Fruit fly (Drosophila melanogaster) whole organism, embryonic: ENCODE measurements around the gene CG10208.

Experiments used
- Bdp1 ChIP-seq: fragments of 200-800 bp; sonication (Bioruptor generic); optimal IDR thresholded peaks from 3 replicates; lab custom pipeline; 2016; ENCODE audit warnings: missing biosample characterization, missing genetic modification characterization
- CG10274 ChIP-seq: fragments of 200-800 bp; sonication (Bioruptor generic); optimal IDR thresholded peaks from 3 replicates; lab custom pipeline; 2017; ENCODE audit warnings: missing biosample characterization, mild to moderate bottlenecking, missing genetic modification characterization
- CG11695 ChIP-seq: fragments of 200-800 bp; sonication (Bioruptor generic); IDR thresholded peaks from 3 replicates; pipeline ENCODE4 v1.3.6; 2022; ENCODE audit warnings: missing biosample characterization, missing genetic modification characterization
- CG12299 ChIP-seq: fragments of 200-800 bp; sonication (Bioruptor generic); optimal IDR thresholded peaks from 2 replicates; lab custom pipeline; 2018; ENCODE audit warnings: missing biosample characterization, mild to moderate bottlenecking, missing genetic modification characterization
- CG12744 ChIP-seq: fragments of 200-800 bp; sonication (Bioruptor generic); optimal IDR thresholded peaks from 2 replicates; lab custom pipeline; 2016; ENCODE audit warnings: missing biosample characterization, missing genetic modification characterization
- CG12769 ChIP-seq: fragments of 200-800 bp; sonication (Bioruptor generic); optimal IDR thresholded peaks from 2 replicates; lab custom pipeline; 2019; ENCODE audit warnings: missing biosample characterization, mild to moderate bottlenecking, missing genetic modification characterization, moderate library complexity
- CG13287 ChIP-seq: fragments of 200-800 bp; sonication (Bioruptor generic); IDR thresholded peaks from 2 replicates; pipeline ENCODE4 v1.3.6; 2022; ENCODE audit warnings: missing biosample characterization, missing genetic modification characterization; ENCODE audit not compliant: partially characterized antibody
- CG15601 ChIP-seq: fragments of 200-800 bp; sonication (Bioruptor generic); optimal IDR thresholded peaks from 3 replicates; lab custom pipeline; 2019; ENCODE audit warnings: missing biosample characterization, mild to moderate bottlenecking, missing genetic modification characterization, moderate library complexity
- CG1832 ChIP-seq: fragments of 200-800 bp; sonication (Bioruptor generic); optimal IDR thresholded peaks from 2 replicates; lab custom pipeline; 2017; ENCODE audit warnings: missing biosample characterization, mild to moderate bottlenecking, missing genetic modification characterization, inconsistent platforms
- CG18476 ChIP-seq: fragments of 200-800 bp; sonication (Bioruptor generic); optimal IDR thresholded peaks from 2 replicates; lab custom pipeline; 2016; ENCODE audit warnings: missing biosample characterization, mild to moderate bottlenecking, missing genetic modification characterization
- CG2116 ChIP-seq: fragments of 200-800 bp; sonication (Bioruptor generic); optimal IDR thresholded peaks from 3 replicates; lab custom pipeline; 2018; ENCODE audit warnings: missing biosample characterization, mild to moderate bottlenecking, missing genetic modification characterization
- CG2120 ChIP-seq: fragments of 200-800 bp; sonication (Bioruptor generic); optimal IDR thresholded peaks from 3 replicates; lab custom pipeline; 2016; ENCODE audit warnings: missing biosample characterization, missing genetic modification characterization
- CG32767 ChIP-seq: fragments of 200-800 bp; sonication (Bioruptor generic); IDR thresholded peaks from 2 replicates; pipeline ENCODE4 v1.3.6; 2022; ENCODE audit warnings: missing biosample characterization, missing genetic modification characterization
- CG34422 ChIP-seq: fragments of 200-800 bp; sonication (Bioruptor generic); IDR thresholded peaks from 3 replicates; pipeline ENCODE4 v1.3.6; 2022; ENCODE audit warnings: missing biosample characterization, missing genetic modification characterization
- CG4328 ChIP-seq: fragments of 200-800 bp; sonication (Bioruptor generic); optimal IDR thresholded peaks from 3 replicates; lab custom pipeline; 2017; ENCODE audit warnings: missing biosample characterization, missing genetic modification reagents, missing genetic modification characterization
- CG6683 ChIP-seq: fragments of 200-800 bp; sonication (Bioruptor generic); optimal IDR thresholded peaks from 2 replicates; lab custom pipeline; 2017; ENCODE audit warnings: missing biosample characterization, mild to moderate bottlenecking, missing genetic modification characterization, missing genetic modification reagents
- CG7839 ChIP-seq: fragments of 200-800 bp; sonication (Bioruptor generic); optimal IDR thresholded peaks from 3 replicates; lab custom pipeline; 2018; ENCODE audit warnings: missing biosample characterization, mild to moderate bottlenecking, missing genetic modification characterization, moderate library complexity
- CG8281 ChIP-seq: fragments of 200-800 bp; sonication (Bioruptor generic); optimal IDR thresholded peaks from 2 replicates; lab custom pipeline; 2018; ENCODE audit warnings: missing biosample characterization, mild to moderate bottlenecking, missing genetic modification characterization, moderate library complexity
- CG8478 ChIP-seq: fragments of >200 bp; optimal IDR thresholded peaks from 2 replicates; lab custom pipeline; 2018
- CG9727 ChIP-seq: fragments of 200-800 bp; sonication (Bioruptor generic); optimal IDR thresholded peaks from 3 replicates; lab custom pipeline; 2017; ENCODE audit warnings: missing biosample characterization, mild to moderate bottlenecking, missing genetic modification characterization
- Dref ChIP-seq: fragments of 200-800 bp; sonication (Bioruptor generic); IDR thresholded peaks from 2 replicates; pipeline ENCODE4 v1.3.6; 2022; ENCODE audit warnings: missing biosample characterization, missing genetic modification characterization
- E2f2 ChIP-seq: fragments of 200-800 bp; sonication (Bioruptor generic); IDR thresholded peaks from 2 replicates; pipeline ENCODE4 v1.3.6; 2022; ENCODE audit warnings: missing biosample characterization, missing genetic modification characterization
- Ets65A ChIP-seq: fragments of 200-800 bp; sonication (Bioruptor generic); peaks from one replicate; lab custom pipeline; 2016; ENCODE audit warnings: missing biosample characterization, missing genetic modification characterization
- Myb ChIP-seq: fragments of 200-800 bp; sonication (Bioruptor generic); optimal IDR thresholded peaks from 2 replicates; lab custom pipeline; 2016; ENCODE audit warnings: missing biosample characterization, missing genetic modification characterization
- Six4 ChIP-seq: fragments of 200-800 bp; sonication (Bioruptor generic); optimal IDR thresholded peaks from 2 replicates; lab custom pipeline; 2016; ENCODE audit warnings: missing biosample characterization, missing genetic modification characterization
- ara ChIP-seq: fragments of 200-800 bp; sonication (Bioruptor generic); IDR thresholded peaks from 2 replicates; pipeline ENCODE4 v1.3.6; 2022; ENCODE audit warnings: missing biosample characterization, missing genetic modification characterization
- btn ChIP-seq: fragments of 200-800 bp; sonication (Bioruptor generic); optimal IDR thresholded peaks from 2 replicates; lab custom pipeline; 2016; ENCODE audit warnings: missing biosample characterization, missing genetic modification characterization
- cato ChIP-seq: fragments of 200-800 bp; sonication (Bioruptor generic); optimal IDR thresholded peaks from 2 replicates; lab custom pipeline; 2016; ENCODE audit warnings: missing biosample characterization, missing genetic modification characterization, borderline replicate concordance
- chn ChIP-seq: fragments of 200-800 bp; sonication (Bioruptor generic); optimal IDR thresholded peaks from 2 replicates; lab custom pipeline; 2016; ENCODE audit warnings: missing biosample characterization, missing genetic modification characterization
- crc ChIP-seq: fragments of 200-800 bp; sonication (Bioruptor generic); optimal IDR thresholded peaks from 2 replicates; lab custom pipeline; 2016; ENCODE audit warnings: missing biosample characterization, missing genetic modification characterization
- croc ChIP-seq: fragments of 200-800 bp; sonication (Bioruptor generic); conservative IDR thresholded peaks from 3 replicates; pipeline ENCODE4 v1.3.6; 2022; ENCODE audit warnings: missing biosample characterization, missing genetic modification characterization
- da ChIP-seq: fragments of 200-800 bp; sonication (Bioruptor generic); optimal IDR thresholded peaks from 2 replicates; lab custom pipeline; 2016; ENCODE audit warnings: missing biosample characterization, missing genetic modification characterization
- eve ChIP-seq, 2 experiments: fragments of >200 bp; optimal IDR thresholded peaks; 2 replicates each; lab custom pipeline; 2017; ENCODE audit warnings: missing biosample characterization in 2 of 2, missing genetic modification characterization in 2 of 2
- ewg ChIP-seq: fragments of 200-800 bp; sonication (Bioruptor generic); optimal IDR thresholded peaks from 3 replicates; lab custom pipeline; 2017; ENCODE audit warnings: mild to moderate bottlenecking, missing biosample characterization, missing genetic modification reagents, missing genetic modification characterization
- gt ChIP-seq: fragments of 200-800 bp; sonication (Bioruptor generic); IDR thresholded peaks from 2 replicates; pipeline ENCODE4 v1.3.6; 2022; ENCODE audit warnings: missing biosample characterization, missing genetic modification characterization
- hkb ChIP-seq, 2 experiments: fragments of 200-800 bp in 1 of 2; fragments of >200 bp in 1 of 2; sonication (Bioruptor generic) in 1 of 2; IDR thresholded peaks in 1 of 2; optimal IDR thresholded peaks in 1 of 2; 2 replicates each; pipeline versions ENCODE4 v1.3.6 to Lab custom; 2017 to 2022; ENCODE audit warnings: missing biosample characterization in 1 of 2, missing genetic modification characterization in 1 of 2
- inv ChIP-seq: fragments of 200-800 bp; sonication (Bioruptor generic); IDR thresholded peaks from 2 replicates; pipeline ENCODE4 v1.3.6; 2022; ENCODE audit warnings: missing biosample characterization, missing genetic modification characterization; ENCODE audit not compliant: partially characterized antibody
- nmo ChIP-seq: fragments of 200-800 bp; sonication (Bioruptor generic); optimal IDR thresholded peaks from 2 replicates; lab custom pipeline; 2018; ENCODE audit warnings: missing biosample characterization, mild to moderate bottlenecking, missing genetic modification characterization, moderate library complexity
- pfk ChIP-seq: fragments of 200-800 bp; sonication (Bioruptor generic); optimal IDR thresholded peaks from 2 replicates; lab custom pipeline; 2018; ENCODE audit warnings: missing biosample characterization, mild to moderate bottlenecking, missing genetic modification characterization, moderate library complexity
- pzg ChIP-seq: fragments of 200-800 bp; sonication (Bioruptor generic); optimal IDR thresholded peaks from 3 replicates; lab custom pipeline; 2018; ENCODE audit warnings: missing biosample characterization, mild to moderate bottlenecking, missing genetic modification characterization, moderate library complexity
- rib ChIP-seq: fragments of 200-800 bp; sonication (Bioruptor generic); IDR thresholded peaks from 2 replicates; pipeline ENCODE4 v1.3.6; 2022; ENCODE audit warnings: missing biosample characterization, missing genetic modification characterization
- row ChIP-seq: fragments of 200-800 bp; sonication (Bioruptor generic); IDR thresholded peaks from 3 replicates; pipeline ENCODE4 v1.3.6; 2022; ENCODE audit warnings: missing biosample characterization, missing genetic modification characterization
- sc ChIP-seq, 3 experiments: fragments of >200 bp in 2 of 3; fragments of 200-800 bp in 1 of 3; sonication (Bioruptor generic) in 1 of 3; optimal IDR thresholded peaks; 2 replicates in 2 of 3; 3 replicates in 1 of 3; lab custom pipeline; 2017; ENCODE audit warnings: mild to moderate bottlenecking in 1 of 3, missing biosample characterization in 1 of 3, missing genetic modification characterization in 1 of 3, missing genetic modification reagents in 1 of 3
- scrt ChIP-seq: fragments of 200-800 bp; sonication (Bioruptor generic); optimal IDR thresholded peaks from 2 replicates; lab custom pipeline; 2018; ENCODE audit warnings: missing biosample characterization, mild to moderate bottlenecking, missing genetic modification characterization, moderate library complexity
- so ChIP-seq: fragments of 200-800 bp; sonication (Bioruptor generic); IDR thresholded peaks from 3 replicates; pipeline ENCODE4 v1.3.6; 2022; ENCODE audit warnings: missing biosample characterization, missing genetic modification characterization
- sr ChIP-seq: fragments of 200-800 bp; sonication (Bioruptor generic); IDR thresholded peaks from 3 replicates; pipeline ENCODE4 v1.3.6; 2022; ENCODE audit warnings: missing biosample characterization, missing genetic modification characterization
- trem ChIP-seq: fragments of 200-800 bp; optimal IDR thresholded peaks from 3 replicates; lab custom pipeline; 2019; ENCODE audit warnings: missing biosample characterization, mild to moderate bottlenecking, missing genetic modification characterization, moderate library complexity
- vvl ChIP-seq: fragments of 200-800 bp; sonication (Bioruptor generic); IDR thresholded peaks from 2 replicates; pipeline ENCODE4 v1.3.6; 2022; ENCODE audit warnings: missing biosample characterization, missing genetic modification characterization
- z ChIP-seq: fragments of 200-800 bp; sonication (Bioruptor generic); IDR thresholded peaks from 3 replicates; pipeline ENCODE4 v1.3.6; 2022; ENCODE audit warnings: missing biosample characterization, missing genetic modification characterization

CG10208 gene

DNA sequence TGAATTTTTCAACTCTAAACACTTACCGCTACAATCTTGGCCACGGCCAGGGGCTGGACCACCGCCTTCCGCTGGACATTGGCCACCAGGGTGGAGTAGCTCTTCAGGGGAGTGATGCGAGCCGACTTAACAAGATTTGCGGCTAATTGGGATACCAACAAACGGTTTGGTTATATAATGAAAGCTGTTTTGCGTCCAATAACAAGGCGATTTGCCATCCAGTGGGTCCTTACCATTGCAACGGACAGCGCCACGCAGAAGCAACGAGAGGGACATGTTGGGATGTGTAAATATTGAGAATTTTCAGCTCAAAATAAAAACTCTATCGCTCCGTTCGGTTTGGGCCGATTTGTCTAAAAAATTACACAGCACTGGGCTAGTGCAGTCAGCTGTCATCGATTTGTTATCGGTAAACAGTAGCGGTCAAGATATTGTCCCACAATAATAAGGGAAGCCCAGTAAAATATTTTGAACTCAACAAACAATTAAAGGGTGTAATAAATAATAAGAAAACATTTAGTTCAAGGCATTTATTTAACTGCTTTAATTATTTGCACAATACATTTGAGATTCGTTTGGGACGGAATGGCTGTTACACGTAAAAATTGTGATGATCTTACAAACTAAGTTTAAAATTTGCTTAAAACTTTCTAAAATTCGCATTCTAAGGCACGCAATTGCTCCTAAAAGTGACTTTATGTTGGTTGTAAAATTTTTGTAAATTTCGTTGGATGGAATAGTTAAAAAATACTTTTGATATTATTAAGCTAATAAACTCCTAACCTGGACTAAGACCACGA lies 13.5 kb downstream of the CG10208 start, which contains the start of gene SdhD (continued):
- peak; percentile 72 for TF ChIP-seq CG13287 (GFP tag; lab: Robert Waterston, UW)
- no peak for TF ChIP-seq CG1832 (GFP tag; lab: Kevin White, UChicago)
- peak; percentile 30; the same call in 1 of the 2 replicates for TF ChIP-seq E2f2 (GFP tag; lab: Robert Waterston, UW)
- no peak for TF ChIP-seq CG8478
- TF ChIP-seq CG18476 (GFP tag; lab: Kevin White, UChicago), result no peak
- peak; percentile 4 for TF ChIP-seq nmo
- no peak for TF ChIP-seq so
- TF ChIP-seq Dref (GFP tag; lab: Robert Waterston, UW), result peak; percentile 80
- TF ChIP-seq eve (GFP tag; optimal IDR thresholded peaks at IDR 0.05; lab: Kevin White, UChicago), result no peak
- TF ChIP-seq sr (GFP tag; lab: Robert Waterston, UW), result no peak
- TF ChIP-seq CG12744 (GFP tag; lab: Kevin White, UChicago), result no peak
- peak; percentile 74 for TF ChIP-seq Ets65A (GFP tag; lab: Kevin White, UChicago)
- TF ChIP-seq Six4 (GFP tag; lab: Kevin White, UChicago), result no peak
- TF ChIP-seq pfk (GFP tag; lab: Kevin White, UChicago), result no peak
- TF ChIP-seq scrt, result no peak
- no peak for TF ChIP-seq CG32767 (GFP tag; lab: Robert Waterston, UW)
- TF ChIP-seq CG6683 (GFP tag; lab: Kevin White, UChicago), result no peak
- no peak for TF ChIP-seq sc (optimal IDR thresholded peaks at IDR 0.05; lab: Kevin White, UChicago)
- no peak for TF ChIP-seq sc (GFP tag; optimal IDR thresholded peaks at IDR 0.05; lab: Kevin White, UChicago)
- no peak for TF ChIP-seq CG10274 (GFP tag; lab: Kevin White, UChicago)
- TF ChIP-seq CG9727 (GFP tag; lab: Kevin White, UChicago), result no peak
- no peak for TF ChIP-seq CG12299 (tag; lab: Kevin White, UChicago)
- TF ChIP-seq crc (GFP tag; lab: Kevin White, UChicago), result no peak
- no peak for TF ChIP-seq z
- TF ChIP-seq CG2116 (GFP tag; lab: Kevin White, UChicago), result peak; percentile 21
- no peak for TF ChIP-seq cato
- TF ChIP-seq CG34422, result no peak; the same call in 2 of the 3 replicates
- TF ChIP-seq rib (GFP tag; lab: Robert Waterston, UW), result no peak
- no peak for TF ChIP-seq CG4328 (GFP tag; lab: Kevin White, UChicago)
- TF ChIP-seq CG2120 (GFP tag; lab: Kevin White, UChicago), result peak; percentile 61
- TF ChIP-seq row (GFP tag; lab: Robert Waterston, UW), result peak; percentile 21; the same call in 1 of the 3 replicates
- no peak for TF ChIP-seq gt (GFP tag; lab: Robert Waterston, UW)
- TF ChIP-seq vvl (GFP tag; lab: Robert Waterston, UW), result peak; percentile 40; the same call in 1 of the 2 replicates
- no peak for TF ChIP-seq CG15601 (tag; lab: Kevin White, UChicago)
- TF ChIP-seq ewg (GFP tag; lab: Kevin White, UChicago), result no peak
- no peak for TF ChIP-seq CG12769 (tag; lab: Kevin White, UChicago)
- TF ChIP-seq trem (tag; lab: Kevin White, UChicago), result peak; percentile 36
- no peak for TF ChIP-seq hkb (optimal IDR thresholded peaks at IDR 0.05; lab: Kevin White, UChicago)
- TF ChIP-seq hkb (GFP tag; IDR thresholded peaks at IDR 0.05; lab: Robert Waterston, UW), result no peak
- TF ChIP-seq CG8281 (tag; lab: Kevin White, UChicago), result no peak
- no peak for TF ChIP-seq btn
- peak; percentile 58 for TF ChIP-seq pzg
- TF ChIP-seq inv (GFP tag; lab: Robert Waterston, UW), result no peak
- no peak for TF ChIP-seq CG11695
- TF ChIP-seq Bdp1, result no peak
- TF ChIP-seq ara (GFP tag; lab: Robert Waterston, UW), result 0 out of 2 replicates have a peak, but pooled peaks have one; percentile 42
- no peak for TF ChIP-seq croc
- TF ChIP-seq chn (GFP tag; lab: Kevin White, UChicago), result no peak
- TF ChIP-seq Myb (GFP tag; lab: Kevin White, UChicago), result peak; percentile 53
- TF ChIP-seq da, result no peak
- peak; percentile 3 for TF ChIP-seq CG7839 (tag; lab: Kevin White, UChicago)
